Worm (Caenorhabditis elegans) whole organism, midembryonic: Measurements from ENCODE around the gene crh-1.

Experiments
- T22C8.4 ChIP-seq: fragments of 200-800 bp; sonication (Bioruptor generic); IDR thresholded peaks from 2 replicates; pipeline ENCODE4 v1.3.6; 2022; ENCODE audit warnings: missing genetic modification characterization, missing compliant biosample characterization
- cog-1 ChIP-seq: sonication (generic microtip); optimal IDR thresholded peaks from 2 replicates; lab custom pipeline; 2016; ENCODE audit warnings: missing genetic modification characterization, missing compliant biosample characterization
- flt-1 ChIP-seq: fragments of 200-800 bp; sonication (Bioruptor generic); IDR thresholded peaks from 2 replicates; pipeline ENCODE4 v1.3.6; 2022; ENCODE audit warnings: missing genetic modification characterization, missing compliant biosample characterization
- klf-2 ChIP-seq: fragments of 200-800 bp; sonication (Bioruptor generic); conservative IDR thresholded peaks from 2 replicates; pipeline ENCODE4 v1.3.6; 2022; ENCODE audit warnings: missing genetic modification reagents, missing genetic modification characterization, missing compliant biosample characterization
- ref-1 ChIP-seq: fragments of 200-800 bp; sonication (Bioruptor generic); conservative IDR thresholded peaks from 2 replicates; pipeline ENCODE4 v1.3.6; 2022; ENCODE audit warnings: missing genetic modification reagents, missing genetic modification characterization, missing compliant biosample characterization
- tab-1 ChIP-seq: fragments of 200-800 bp; sonication (Bioruptor generic); IDR thresholded peaks from 2 replicates; pipeline ENCODE4 v1.3.6; 2022; ENCODE audit warnings: missing genetic modification characterization, missing compliant biosample characterization
- ztf-29 ChIP-seq: fragments of 200-800 bp; sonication (Bioruptor generic); IDR thresholded peaks from 2 replicates; pipeline ENCODE4 v1.3.6; 2022; ENCODE audit warnings: missing genetic modification reagents, missing genetic modification characterization, missing compliant biosample characterization

- TF ChIP-seq ztf-29 (no peak), flt-1 (no peak), klf-2 (GFP tag; lab: Robert Waterston, UW) (no peak), cog-1 (no peak), tab-1 (GFP tag; lab: Robert Waterston, UW) (no peak), T22C8.4 (GFP tag; lab: Robert Waterston, UW) (no peak), ref-1 (GFP tag; lab: Robert Waterston, UW) (no peak)
These were observed 73.3 kb downstream of the crh-1 start for ce11 chrIII:11730850-11731249.
